Fruit fly (Drosophila melanogaster) S2 (cell line): ENCODE measurements around the gene ssx.

Experiments used
- CG8478 ChIP-seq: fragments of >200 bp; optimal IDR thresholded peaks from 2 replicates; lab custom pipeline; 2018
- CTCF ChIP-seq, 2 experiments: fragments of >200 bp; optimal IDR thresholded peaks; 2 replicates each; lab custom pipeline; 2018

- TF ChIP-seq CG8478 (lab: Kevin White, UChicago) (no peak), CTCF (optimal IDR thresholded peaks at IDR 0.05; lab: Kevin White, UChicago) (peak; percentile 71 to 73)
Observed at dm6 chrX:1322214-1322613, 48.2 kb upstream of the ssx start, which contains the start of gene DAAM.
